Fruit fly (Drosophila melanogaster) whole organism, wandering third instar larva: ENCODE results near the gene LysE.
A peak's percentile ranks its signal among the peaks of the same experiment; 100 is the strongest.

Experiments used
- CG9705 ChIP-seq: fragments of 200-800 bp; sonication (Bioruptor generic); optimal IDR thresholded peaks from 2 replicates; lab custom pipeline; 2018; ENCODE audit warnings: missing biosample characterization, mild to moderate bottlenecking, missing genetic modification characterization
- OdsH ChIP-seq: fragments of 200-800 bp; sonication (Bioruptor generic); optimal IDR thresholded peaks from 2 replicates; lab custom pipeline; 2016; ENCODE audit warnings: missing biosample characterization, mild to moderate bottlenecking, missing genetic modification characterization
- jim ChIP-seq: fragments of 175-275, 200-325 bp; sonication (Bioruptor generic); optimal IDR thresholded peaks from 2 replicates; lab custom pipeline; 2016; ENCODE audit warnings: missing biosample characterization, mild to moderate bottlenecking, missing genetic modification characterization
- pan ChIP-seq: fragments of >200 bp; optimal IDR thresholded peaks from 2 replicates; lab custom pipeline; 2017

DNA sequence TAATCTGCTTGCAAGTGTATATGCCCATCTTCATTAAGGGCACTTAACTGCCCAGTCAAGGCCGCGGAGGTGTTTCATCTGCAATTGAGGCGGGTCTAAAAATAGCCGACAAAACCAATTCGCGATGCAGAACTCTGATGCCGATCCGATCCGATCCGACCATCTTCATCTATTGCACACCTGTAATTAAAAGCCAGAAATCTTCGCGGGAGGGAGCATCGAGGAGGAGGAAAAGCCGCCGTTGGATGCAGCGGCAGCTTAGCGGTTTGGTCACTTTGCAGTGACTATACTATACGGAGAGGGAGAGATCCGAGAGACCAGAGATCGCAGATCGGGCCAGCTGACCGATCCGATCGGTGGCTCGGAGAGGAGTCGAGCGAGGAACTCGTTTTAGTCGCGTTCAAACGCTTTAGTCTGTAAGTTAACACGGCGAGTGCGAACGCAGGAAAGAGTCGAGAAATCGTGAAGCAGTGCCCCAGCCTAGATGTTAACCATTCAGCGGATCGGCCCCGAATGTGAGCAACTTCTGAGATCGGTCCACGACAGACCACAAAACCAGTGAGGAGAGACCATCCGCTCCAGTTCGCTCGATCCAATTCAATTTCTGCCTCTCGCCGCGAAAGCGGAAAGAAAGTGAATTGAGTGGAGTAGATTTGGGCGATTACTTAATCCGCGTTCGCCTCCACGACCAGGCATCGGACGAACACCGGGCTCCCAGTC, 43.6 kb downstream of the LysE start, which contains the start of gene tfc:
- TF ChIP-seq pan (lab: Kevin White, UChicago) (no peak), OdsH (GFP tag; lab: Kevin White, UChicago) (no peak), CG9705 (no peak), jim (GFP tag; lab: Kevin White, UChicago) (peak; percentile 12)
